Fruit fly (Drosophila melanogaster): ENCODE results near the gene Atac3.
A peak's percentile ranks its signal among the peaks of the same experiment; 100 is the strongest.

The Atac3 gene

DNA sequence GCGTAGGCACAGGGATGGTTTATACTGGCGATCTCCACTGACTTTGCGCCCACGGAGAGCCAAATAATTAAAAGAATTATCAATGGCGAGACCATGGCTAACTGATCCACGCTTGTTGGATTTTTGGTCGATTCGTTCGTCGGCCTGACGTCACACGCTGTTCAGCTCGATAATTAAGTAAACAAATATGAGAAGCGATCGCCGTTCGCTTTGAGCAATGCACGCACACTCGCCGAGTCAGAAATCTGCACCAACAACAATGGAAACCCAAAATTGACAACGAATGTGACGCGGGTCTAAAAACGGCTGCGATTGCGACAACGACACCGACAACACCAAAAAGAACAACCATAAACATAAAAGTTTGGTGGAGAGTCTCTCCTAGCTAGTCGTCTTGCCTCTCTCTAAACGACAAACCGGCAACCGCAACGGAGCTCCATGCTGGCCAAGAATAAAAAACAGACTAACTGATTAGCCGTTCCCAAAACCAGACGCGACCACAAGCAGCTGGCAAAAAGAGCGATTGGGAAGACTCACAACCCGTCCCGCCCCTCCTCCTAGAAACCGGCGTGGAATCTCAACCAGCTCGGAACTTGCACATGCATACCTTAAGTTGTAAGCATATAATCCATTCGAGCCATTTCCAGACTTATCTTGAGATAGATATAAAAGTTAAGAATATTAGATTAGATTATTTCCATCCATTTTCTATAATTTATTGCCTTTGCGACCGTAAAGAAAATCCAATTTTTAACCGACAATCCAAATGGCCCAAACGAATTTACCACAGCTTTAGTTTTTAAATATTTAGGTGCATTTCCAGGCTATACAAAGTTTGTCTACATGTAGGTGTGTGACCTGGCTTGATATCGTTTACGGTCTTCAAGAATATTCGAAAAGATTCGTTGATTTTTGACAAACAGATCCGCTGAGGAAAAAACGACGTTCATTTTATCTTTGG, 4.3 kb upstream of the Atac3 start, which contains the start of gene mthl9 (continued):
- TF ChIP-seq CG4424 (GFP tag; optimal IDR thresholded peaks at IDR 0.05) (no peak), Gug (GFP tag; IDR thresholded peaks at IDR 0.05) (no peak; the same call in 3 of the 4 replicates), CG33213 (GFP tag; optimal IDR thresholded peaks at IDR 0.05) (no peak), CG30403 (GFP tag; optimal IDR thresholded peaks at IDR 0.05) (no peak), CG6272 (GFP tag; IDR thresholded peaks at IDR 0.05) (no peak), her (GFP tag; optimal IDR thresholded peaks at IDR 0.05) (peak; percentile 3), Hr39 (optimal IDR thresholded peaks at IDR 0.05) (no peak), CG11093 (GFP tag; IDR thresholded peaks at IDR 0.05) (no peak), CG11456 (GFP tag; IDR thresholded peaks at IDR 0.05) (no peak), gt (GFP tag; IDR thresholded peaks at IDR 0.05) (no peak), CG13775 (GFP tag; optimal IDR thresholded peaks at IDR 0.05) (no peak), CG8765 (GFP tag; IDR thresholded peaks at IDR 0.05) (no peak), HLH4C (GFP tag; IDR thresholded peaks at IDR 0.05; ENCODE audit: partially characterized antibody) (no peak), CG6813 (GFP tag; optimal IDR thresholded peaks at IDR 0.05) (no peak), ttk (GFP tag; IDR thresholded peaks at IDR 0.05) (no peak), CG16779 (GFP tag; IDR thresholded peaks at IDR 0.05) (no peak), Stat92E (GFP tag; optimal IDR thresholded peaks at IDR 0.05) (no peak), grn (GFP tag; optimal IDR thresholded peaks at IDR 0.05) (peak; percentile 14), CG9215 (GFP tag; IDR thresholded peaks at IDR 0.05) (no peak), CG3847 (GFP tag; IDR thresholded peaks at IDR 0.05) (no peak), ham (GFP tag; IDR thresholded peaks at IDR 0.05) (no peak), caup (GFP tag; optimal IDR thresholded peaks at IDR 0.05; ENCODE audit: severe bottlenecking) (peak; percentile 54), maf-S (GFP tag; optimal IDR thresholded peaks at IDR 0.05) (no peak), CG32532 (GFP tag; IDR thresholded peaks at IDR 0.05) (peak; percentile 34; the same call in 1 of the 2 replicates), CG34224 (GFP tag; IDR thresholded peaks at IDR 0.05; ENCODE audit: partially characterized antibody) (0 out of 3 replicates have a peak, but pooled peaks have one; percentile 52), lab (GFP tag; optimal IDR thresholded peaks at IDR 0.05) (no peak), CG17385 (GFP tag; optimal IDR thresholded peaks at IDR 0.05) (peak; percentile 17), CG8290 (GFP tag; optimal IDR thresholded peaks at IDR 0.05) (no peak), CG8290 (tag; optimal IDR thresholded peaks at IDR 0.05) (peak in 1 of 2 experiments; percentile 8), emc (GFP tag; optimal IDR thresholded peaks at IDR 0.05) (no peak), sqz (GFP tag; optimal IDR thresholded peaks at IDR 0.05) (peak; percentile 53), CG9932 (GFP tag; IDR thresholded peaks at IDR 0.05) (peak; percentile 30; the same call in 1 of the 2 replicates), CG15011 (GFP tag; optimal IDR thresholded peaks at IDR 0.05) (no peak), pnt (GFP tag; optimal IDR thresholded peaks at IDR 0.05) (no peak), odd (GFP tag; optimal IDR thresholded peaks at IDR 0.05) (peak; percentile 46), CG17186 (GFP tag; optimal IDR thresholded peaks at IDR 0.05) (no peak), Rfx (GFP tag; IDR thresholded peaks at IDR 0.05) (peak; percentile 26; the same call in 1 of the 2 replicates), CrebB (tag; optimal IDR thresholded peaks at IDR 0.05) (peak; percentile 12), ind (GFP tag; optimal IDR thresholded peaks at IDR 0.05) (no peak), Hr3 (GFP tag; optimal IDR thresholded peaks at IDR 0.05) (no peak), CG12744 (GFP tag; optimal IDR thresholded peaks at IDR 0.05) (no peak), CG4282 (GFP tag; optimal IDR thresholded peaks at IDR 0.05) (no peak), CG4854 (GFP tag; optimal IDR thresholded peaks at IDR 0.05) (no peak), stc (GFP tag; IDR thresholded peaks at IDR 0.05) (peak; percentile 43; the same call in 1 of the 2 replicates), ci (GFP tag; IDR thresholded peaks at IDR 0.05) (0 out of 3 replicates have a peak, but pooled peaks have one; percentile 5), CG10321 (GFP tag; IDR thresholded peaks at IDR 0.05) (no peak), CHES-1-like (GFP tag; optimal IDR thresholded peaks at IDR 0.05) (no peak), dan (GFP tag; IDR thresholded peaks at IDR 0.05) (no peak), Doc2 (GFP tag; IDR thresholded peaks at IDR 0.05) (no peak), CG14014 (GFP tag; IDR thresholded peaks at IDR 0.05) (no peak)
